Worm (Caenorhabditis elegans): ENCODE results near the gene Y6E2A.7.
"Not testable (repeated sequence)": the region's sequence is repeated elsewhere in the genome, so short reads cannot be mapped to it uniquely, and the experiment has no call there.

Gene Y6E2A.7

DNA sequence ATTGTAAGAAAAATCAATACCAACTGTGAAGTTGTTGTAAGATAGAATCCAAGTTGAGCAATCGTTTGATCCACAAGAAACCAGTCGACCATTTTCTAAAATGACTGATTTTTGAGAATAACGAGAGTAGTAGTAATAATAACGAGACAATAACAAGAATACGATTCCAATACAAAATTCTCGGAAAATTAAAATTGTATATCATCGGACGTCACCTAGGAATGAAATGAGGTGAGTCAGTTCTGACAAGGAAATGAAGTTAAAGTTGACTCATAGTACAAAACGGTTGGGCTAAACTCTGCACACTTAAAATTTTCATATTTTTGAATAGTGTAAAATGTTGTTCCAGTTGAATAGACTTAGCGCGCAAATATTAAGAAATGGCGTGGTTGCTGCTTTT lies 24.7 kb downstream of the Y6E2A.7 start, which contains the start of gene str-19:
TSS of gene str-19 (minus strand) at position 101 of the 400 bp plus-strand sequence.
- TF ChIP-seq madf-6 (GFP tag; IDR thresholded peaks at IDR 0.05); F57A8.1 (GFP tag; optimal IDR thresholded peaks at IDR 0.05); xnd-1 (tag; optimal IDR thresholded peaks at IDR 0.05): not testable (repeated sequence)

DNA sequence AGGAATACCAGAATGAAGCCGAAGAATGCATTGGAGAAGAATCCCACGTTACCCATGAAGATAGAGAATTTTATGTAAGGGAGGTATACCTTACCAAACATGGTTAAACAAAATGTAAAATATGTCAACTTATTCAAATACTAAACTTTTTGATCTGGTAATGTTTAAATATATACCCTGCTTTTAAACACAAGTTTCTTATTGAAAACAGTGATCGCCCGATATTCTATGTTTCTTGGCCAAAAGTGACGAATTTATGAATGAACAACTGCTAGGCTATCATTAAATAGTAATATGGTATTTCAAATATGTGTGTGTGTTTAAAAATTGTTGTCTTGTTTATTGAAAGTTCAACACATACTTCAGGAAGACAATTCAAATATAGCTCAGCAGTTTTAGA lies 28.7 kb downstream of the Y6E2A.7 start, which contains the start of gene T23D5.8:
TSS of gene T23D5.8 (minus strand) at position 101 of the 400 bp plus-strand sequence.
- TF ChIP-seq mcd-1 (GFP tag; IDR thresholded peaks at IDR 0.05); ama-1 (optimal IDR thresholded peaks at IDR 0.05); ama-1 (GFP tag; optimal IDR thresholded peaks at IDR 0.05); hlh-12 (tag; optimal IDR thresholded peaks at IDR 0.05): not testable (repeated sequence)

DNA sequence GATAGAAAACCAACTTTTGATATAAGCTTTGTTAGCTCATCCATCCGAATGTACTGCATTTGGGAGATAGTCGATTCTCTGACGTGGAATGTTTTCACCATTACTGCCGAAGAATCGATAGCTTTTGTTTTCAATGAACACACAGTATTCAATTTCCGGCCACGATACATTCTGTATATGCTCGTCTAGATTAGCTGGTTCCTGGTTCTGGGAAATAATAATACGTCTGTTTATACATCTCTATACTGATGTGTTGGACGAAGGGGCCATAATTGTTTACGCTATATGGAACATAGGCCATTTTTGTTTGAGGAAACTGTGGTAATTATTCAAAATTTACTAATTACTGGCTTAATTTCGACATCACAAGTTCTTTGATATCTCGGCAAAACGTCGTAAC lies 30.5 kb downstream of the Y6E2A.7 start, which contains the start of gene str-6:
TSS of gene str-6 (minus strand) at position 101 of the 400 bp plus-strand sequence.
- TF ChIP-seq nhr-80 (tag; optimal IDR thresholded peaks at IDR 0.05), result no peak
- TF ChIP-seq F37B4.10 (GFP tag; IDR thresholded peaks at IDR 0.05), result no peak
- TF ChIP-seq sea-2 (GFP tag; IDR thresholded peaks at IDR 0.05), result no peak
- TF ChIP-seq Y79H2A.3 (GFP tag; conservative IDR thresholded peaks at IDR 0.05), result no peak
- no peak for TF ChIP-seq lin-26 (GFP tag; IDR thresholded peaks at IDR 0.05)
- TF ChIP-seq tbp1 (GFP tag; optimal IDR thresholded peaks at IDR 0.05), result no peak
- TF ChIP-seq xnd-1 (tag; optimal IDR thresholded peaks at IDR 0.05), result no peak
- no peak for TF ChIP-seq ceh-40 (GFP tag; IDR thresholded peaks at IDR 0.05)
- TF ChIP-seq efl-1 (GFP tag; optimal IDR thresholded peaks at IDR 0.05), result no peak
- no peak for TF ChIP-seq egl-18 (GFP tag; IDR thresholded peaks at IDR 0.05)
- TF ChIP-seq C06A6.2 (GFP tag; conservative IDR thresholded peaks at IDR 0.05), result no peak
- TF ChIP-seq let-526 (GFP tag; IDR thresholded peaks at IDR 0.05), result no peak

DNA sequence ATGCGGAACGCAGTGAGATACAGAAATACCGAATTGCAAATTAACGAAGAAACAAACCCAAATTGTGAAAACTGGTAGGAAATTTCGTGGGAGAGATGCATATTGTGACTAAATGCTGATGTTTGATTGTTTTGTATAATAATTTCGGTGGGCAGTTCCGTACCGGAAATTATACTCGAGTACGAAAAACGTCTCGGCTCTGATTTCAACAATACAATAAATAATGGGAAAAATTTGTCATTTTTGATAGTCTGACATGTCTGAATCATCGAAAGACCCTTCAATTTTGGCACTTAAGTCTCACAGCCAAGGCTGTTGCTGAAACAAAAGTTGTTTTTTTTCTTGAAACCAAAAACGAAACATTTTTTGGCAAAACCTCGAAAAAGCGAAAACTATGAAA lies 32.4 kb downstream of the Y6E2A.7 start, which contains the start of gene str-43:
TSS of gene str-43 (minus strand) at position 101 of the 400 bp plus-strand sequence.
- TF ChIP-seq xnd-1 (tag; optimal IDR thresholded peaks at IDR 0.05) (no peak), Y56A3A.18 (GFP tag; IDR thresholded peaks at IDR 0.05) (no peak), F55B11.4 (tag; optimal IDR thresholded peaks at IDR 0.05; ENCODE audit: borderline replicate concordance, insufficient read depth) (no peak), D2030.7 (GFP tag; IDR thresholded peaks at IDR 0.05) (no peak), egl-44 (GFP tag; IDR thresholded peaks at IDR 0.05) (no peak), Y53F4B.3 (GFP tag; IDR thresholded peaks at IDR 0.05) (no peak), mcd-1 (GFP tag; IDR thresholded peaks at IDR 0.05) (no peak), dpl-1 (GFP tag; optimal IDR thresholded peaks at IDR 0.05) (no peak), pha-4 (tag; optimal IDR thresholded peaks at IDR 0.05) (no peak), C17E4.6 (GFP tag; IDR thresholded peaks at IDR 0.05) (no peak), rec-8 (tag; optimal IDR thresholded peaks at IDR 0.05) (no peak), hrde-1 (tag; optimal IDR thresholded peaks at IDR 0.05; ENCODE audit: borderline replicate concordance) (no peak), athp-1 (tag; optimal IDR thresholded peaks at IDR 0.05) (no peak), hmg-20 (GFP tag; IDR thresholded peaks at IDR 0.05) (no peak), B0336.3 (GFP tag; IDR thresholded peaks at IDR 0.05) (no peak), nhr-80 (tag; optimal IDR thresholded peaks at IDR 0.05) (no peak)

DNA sequence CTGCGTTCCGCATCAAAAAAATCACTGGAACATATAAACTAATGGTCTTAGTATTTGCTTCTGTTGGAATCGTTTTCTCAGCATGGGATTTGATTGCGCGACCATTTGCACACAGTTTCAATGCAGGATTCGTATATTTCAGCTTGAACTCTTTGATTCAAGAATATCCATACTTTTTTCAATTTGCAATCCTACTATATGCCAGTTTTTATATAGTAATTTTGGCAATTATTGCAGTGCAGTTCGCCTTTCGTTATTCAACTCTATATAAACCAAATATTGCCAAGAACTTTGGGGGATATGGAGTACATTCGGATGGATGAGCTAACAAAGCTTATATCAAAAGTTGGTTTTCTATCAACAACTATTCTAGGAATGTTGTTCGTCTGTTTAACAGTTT lies 33.3 kb downstream of the Y6E2A.7 start, which contains the start of gene str-5:
TSS of gene str-5 (plus strand) at position 301 of the 400 bp plus-strand sequence.
- not testable (repeated sequence) for TF ChIP-seq B0336.3 (GFP tag; IDR thresholded peaks at IDR 0.05); lir-1 (GFP tag; conservative IDR thresholded peaks at IDR 0.05); ceh-58 (GFP tag; IDR thresholded peaks at IDR 0.05)

Measured in whole organism, young adult.